Worm (Caenorhabditis elegans): ENCODE measurements around the gene Y70C5C.1.

Gene Y70C5C.1

ce11 chrV:16695499-16695898 is 4.5 kb upstream of the Y70C5C.1 start:
- TF ChIP-seq efl-1 (optimal IDR thresholded peaks at IDR 0.05) = no peak
- TF ChIP-seq efl-1 (GFP tag; optimal IDR thresholded peaks at IDR 0.05 in 1 of 2) = peak in 1 of 2 experiments; percentile 79
- no peak for TF ChIP-seq lin-15B (tag; optimal IDR thresholded peaks at IDR 0.05)

- TF ChIP-seq nhr-90 (tag; optimal IDR thresholded peaks at IDR 0.05; ENCODE audit: poor library complexity) = no peak
- no peak for TF ChIP-seq nhr-71 (tag; optimal IDR thresholded peaks at IDR 0.05)
- TF ChIP-seq pqm-1 (tag; optimal IDR thresholded peaks at IDR 0.05) = no peak
- no peak for TF ChIP-seq isw-1 (GFP tag; IDR thresholded peaks at IDR 0.05)
- TF ChIP-seq swsn-7 (tag; optimal IDR thresholded peaks at IDR 0.05) = no peak
- TF ChIP-seq sptf-1 (tag; optimal IDR thresholded peaks at IDR 0.05) = no peak
- TF ChIP-seq snpc-4 (tag; optimal IDR thresholded peaks at IDR 0.05) = no peak
- TF ChIP-seq ets-5 (GFP tag; IDR thresholded peaks at IDR 0.05) = no peak
- no peak for TF ChIP-seq elt-3 (tag; optimal IDR thresholded peaks at IDR 0.05)
Observed at ce11 chrV:16697178-16697577, 2.8 kb upstream of the Y70C5C.1 start, which contains the start of gene srw-41. srw-41 (plus strand) TSS chrV:16697478.

ce11 chrV:16706549-16706948 is 6.5 kb downstream of the Y70C5C.1 start, which contains the start of gene clec-9:
clec-9 (minus strand) TSS chrV:16706649.
- TF ChIP-seq fos-1 (tag; optimal IDR thresholded peaks at IDR 0.05) = no peak
- no peak for TF ChIP-seq irx-1 (tag; optimal IDR thresholded peaks at IDR 0.05)
- TF ChIP-seq blmp-1 (tag; optimal IDR thresholded peaks at IDR 0.05) = no peak
- no peak for TF ChIP-seq elt-2 (tag; optimal IDR thresholded peaks at IDR 0.05)

- TF ChIP-seq C04F5.9 (tag; optimal IDR thresholded peaks at IDR 0.05) (no peak), pag-3 (tag; optimal IDR thresholded peaks at IDR 0.05; ENCODE audit: borderline replicate concordance, insufficient read depth) (no peak), nhr-85 (tag) (no peak), fos-1 (tag; optimal IDR thresholded peaks at IDR 0.05) (no peak), F16B12.6 (tag; optimal IDR thresholded peaks at IDR 0.05) (no peak), nhr-76 (tag; optimal IDR thresholded peaks at IDR 0.05) (no peak), sptf-1 (tag; optimal IDR thresholded peaks at IDR 0.05) (no peak), zip-4 (GFP tag; optimal IDR thresholded peaks at IDR 0.05) (no peak), lin-39 (tag; optimal IDR thresholded peaks at IDR 0.05) (no peak)
Observed at ce11 chrV:16713797-16714196, 13.8 kb downstream of the Y70C5C.1 start.

- TF ChIP-seq mef-2 (tag; optimal IDR thresholded peaks at IDR 0.05) (no peak), nhr-11 (tag; optimal IDR thresholded peaks at IDR 0.05) (no peak), jun-1 (tag; optimal IDR thresholded peaks at IDR 0.05) (no peak), unc-98 (GFP tag; IDR thresholded peaks at IDR 0.05) (no peak), unc-62 (GFP tag; optimal IDR thresholded peaks at IDR 0.05) (no peak), zag-1 (tag; optimal IDR thresholded peaks at IDR 0.05) (no peak), sox-4 (tag; optimal IDR thresholded peaks at IDR 0.05) (no peak), nhr-85 (tag) (no peak), fkh-10 (GFP tag; optimal IDR thresholded peaks at IDR 0.05) (no peak), skn-1 (tag; optimal IDR thresholded peaks at IDR 0.05) (no peak), C34B4.2 (tag; optimal IDR thresholded peaks at IDR 0.05) (no peak), elt-3 (tag; optimal IDR thresholded peaks at IDR 0.05) (no peak), nhr-84 (tag; optimal IDR thresholded peaks at IDR 0.05) (no peak)
Observed at ce11 chrV:16716574-16716973, 16.6 kb downstream of the Y70C5C.1 start, which contains the start of gene srh-137. srh-137 (minus strand) TSS chrV:16716674.

ce11 chrV:16723744-16724143 is 23.7 kb downstream of the Y70C5C.1 start, which contains the start of gene nhr-112:
nhr-112 (minus strand) TSS chrV:16723844.
- no peak for TF ChIP-seq nhr-11 (tag; optimal IDR thresholded peaks at IDR 0.05)
- no peak for TF ChIP-seq C34B4.2 (tag; optimal IDR thresholded peaks at IDR 0.05)
- TF ChIP-seq mab-9 (GFP tag; IDR thresholded peaks at IDR 0.05) = no peak
- TF ChIP-seq egl-13 (tag; optimal IDR thresholded peaks at IDR 0.05) = no peak
- no peak for TF ChIP-seq zip-4 (GFP tag; optimal IDR thresholded peaks at IDR 0.05)
- TF ChIP-seq ceh-90 (tag; optimal IDR thresholded peaks at IDR 0.05) = no peak
- TF ChIP-seq ceh-8 (GFP tag; optimal IDR thresholded peaks at IDR 0.05) = no peak
- TF ChIP-seq snu-23 (GFP tag; optimal IDR thresholded peaks at IDR 0.05) = no peak
- TF ChIP-seq lsy-2 (tag; optimal IDR thresholded peaks at IDR 0.05) = no peak
- TF ChIP-seq jun-1 (tag; optimal IDR thresholded peaks at IDR 0.05) = no peak
- no peak for TF ChIP-seq pax-3 (tag; optimal IDR thresholded peaks at IDR 0.05)
- TF ChIP-seq lin-14 (GFP tag; optimal IDR thresholded peaks at IDR 0.05) = no peak
